Fruit fly (Drosophila melanogaster) whole organism, embryonic: ENCODE measurements around the gene CG9338.

ENCODE experiments used
- Awh ChIP-seq: fragments of 200-800 bp; sonication (Bioruptor generic); IDR thresholded peaks from 2 replicates; pipeline ENCODE4, ENCODE4 v1.3.6; 2022; ENCODE audit warnings: missing biosample characterization, missing genetic modification characterization
- Bdp1 ChIP-seq: fragments of 200-800 bp; sonication (Bioruptor generic); optimal IDR thresholded peaks from 3 replicates; lab custom pipeline; 2016; ENCODE audit warnings: missing biosample characterization, missing genetic modification characterization
- CG10979 ChIP-seq: fragments of 200-800 bp; sonication (Bioruptor generic); optimal IDR thresholded peaks from 2 replicates; lab custom pipeline; 2018; ENCODE audit warnings: missing biosample characterization, mild to moderate bottlenecking, missing genetic modification characterization, moderate library complexity
- CG11093 ChIP-seq: fragments of 200-800 bp; sonication (Bioruptor generic); IDR thresholded peaks from 3 replicates; pipeline ENCODE4 v1.3.6; 2022; ENCODE audit warnings: missing biosample characterization, missing genetic modification characterization
- CG11398 ChIP-seq: fragments of 200-800 bp; sonication (Bioruptor generic); optimal IDR thresholded peaks from 2 replicates; lab custom pipeline; 2016; ENCODE audit warnings: missing biosample characterization, missing genetic modification characterization
- CG11456 ChIP-seq: fragments of 200-800 bp; sonication (Bioruptor generic); IDR thresholded peaks from 3 replicates; pipeline ENCODE4 v1.3.6; 2022; ENCODE audit warnings: missing biosample characterization, missing genetic modification characterization
- CG11695 ChIP-seq: fragments of 200-800 bp; sonication (Bioruptor generic); IDR thresholded peaks from 3 replicates; pipeline ENCODE4 v1.3.6; 2022; ENCODE audit warnings: missing biosample characterization, missing genetic modification characterization
- CG13775 ChIP-seq: fragments of 200-800 bp; sonication (Bioruptor generic); optimal IDR thresholded peaks from 3 replicates; lab custom pipeline; 2017; ENCODE audit warnings: missing biosample characterization, mild to moderate bottlenecking, missing genetic modification characterization
- CG17328 ChIP-seq: fragments of 200-800 bp; sonication (Bioruptor generic); IDR thresholded peaks from 2 replicates; pipeline ENCODE4 v1.3.6; 2022; ENCODE audit warnings: missing biosample characterization, missing genetic modification characterization
- CG17385 ChIP-seq: fragments of 200-800 bp; sonication (Bioruptor generic); optimal IDR thresholded peaks from 3 replicates; lab custom pipeline; 2018; ENCODE audit warnings: missing biosample characterization, mild to moderate bottlenecking, missing genetic modification characterization
- CG18599 ChIP-seq: fragments of 200-800 bp; sonication (Bioruptor generic); optimal IDR thresholded peaks from 3 replicates; lab custom pipeline; 2017; ENCODE audit warnings: missing biosample characterization, missing genetic modification characterization, mild to moderate bottlenecking, moderate library complexity, missing genetic modification reagents
- CG31441 ChIP-seq: fragments of 200-800 bp; sonication (Bioruptor generic); IDR thresholded peaks from 2 replicates; pipeline ENCODE4 v1.3.6; 2022; ENCODE audit warnings: missing biosample characterization, missing genetic modification characterization
- CG7357 ChIP-seq: fragments of 200-800 bp; sonication (Bioruptor generic); IDR thresholded peaks from 3 replicates; pipeline ENCODE4 v1.3.6; 2022; ENCODE audit warnings: missing biosample characterization, missing genetic modification characterization
- CG7556 ChIP-seq: fragments of 200-800 bp; sonication (Bioruptor generic); optimal IDR thresholded peaks from 2 replicates; lab custom pipeline; 2017; ENCODE audit warnings: missing biosample characterization, mild to moderate bottlenecking, missing genetic modification characterization
- CG8388 ChIP-seq: fragments of 200-800 bp; sonication (Bioruptor generic); optimal IDR thresholded peaks from 2 replicates; lab custom pipeline; 2019; ENCODE audit warnings: missing biosample characterization, mild to moderate bottlenecking, missing genetic modification characterization, moderate library complexity
- Dad ChIP-seq: fragments of 200-800 bp; sonication (Bioruptor generic); optimal IDR thresholded peaks from 3 replicates; lab custom pipeline; 2016; ENCODE audit warnings: missing biosample characterization, missing genetic modification characterization
- Deaf1 ChIP-seq: fragments of 200-800 bp; optimal IDR thresholded peaks from 3 replicates; lab custom pipeline; 2019; ENCODE audit warnings: missing biosample characterization, mild to moderate bottlenecking, missing genetic modification characterization, moderate library complexity
- E2f2 ChIP-seq: fragments of 200-800 bp; sonication (Bioruptor generic); IDR thresholded peaks from 2 replicates; pipeline ENCODE4 v1.3.6; 2022; ENCODE audit warnings: missing biosample characterization, missing genetic modification characterization
- Elba2 ChIP-seq: fragments of 200-800 bp; sonication (Bioruptor generic); optimal IDR thresholded peaks from 3 replicates; lab custom pipeline; 2016; ENCODE audit warnings: missing biosample characterization, missing genetic modification characterization
- Fer3 ChIP-seq: fragments of 200-800 bp; sonication (Bioruptor generic); optimal IDR thresholded peaks from 2 replicates; lab custom pipeline; 2018; ENCODE audit warnings: missing biosample characterization, mild to moderate bottlenecking, missing genetic modification characterization, moderate library complexity
- Kr ChIP-seq: fragments of 200-800 bp; sonication (Bioruptor generic); optimal IDR thresholded peaks from 2 replicates; lab custom pipeline; 2017; ENCODE audit warnings: missing biosample characterization, mild to moderate bottlenecking, missing genetic modification characterization
- Med ChIP-seq: fragments of 200-800 bp; sonication (Bioruptor generic); peaks from one replicate; lab custom pipeline; 2016; ENCODE audit warnings: missing biosample characterization, missing genetic modification characterization, mild to moderate bottlenecking, inconsistent platforms, moderate library complexity
- Myb ChIP-seq: fragments of 200-800 bp; sonication (Bioruptor generic); optimal IDR thresholded peaks from 2 replicates; lab custom pipeline; 2016; ENCODE audit warnings: missing biosample characterization, missing genetic modification characterization
- Ravus ChIP-seq: fragments of 200-800 bp; sonication (Bioruptor generic); IDR thresholded peaks from 2 replicates; pipeline ENCODE4 v1.3.6; 2022; ENCODE audit warnings: missing biosample characterization, missing genetic modification characterization
- Sox100B ChIP-seq: fragments of 200-800 bp; sonication (Bioruptor generic); optimal IDR thresholded peaks from 3 replicates; lab custom pipeline; 2018; ENCODE audit warnings: missing biosample characterization, mild to moderate bottlenecking, missing genetic modification characterization
- ash1 ChIP-seq: fragments of 200-800 bp; sonication (Bioruptor generic); optimal IDR thresholded peaks from 2 replicates; lab custom pipeline; 2018; ENCODE audit warnings: missing biosample characterization, mild to moderate bottlenecking, missing genetic modification characterization
- bbx ChIP-seq: fragments of 200-800 bp; sonication (Bioruptor generic); IDR thresholded peaks from 2 replicates; pipeline ENCODE4 v1.3.6; 2022; ENCODE audit warnings: missing biosample characterization, missing genetic modification characterization; ENCODE audit not compliant: partially characterized antibody
- dm ChIP-seq: fragments of 200-800 bp; sonication (Bioruptor generic); optimal IDR thresholded peaks from 3 replicates; lab custom pipeline; 2016; ENCODE audit warnings: missing biosample characterization, missing genetic modification characterization
- dmrt99B ChIP-seq: fragments of 200-800 bp; sonication (Bioruptor generic); optimal IDR thresholded peaks from 2 replicates; lab custom pipeline; 2018; ENCODE audit warnings: missing biosample characterization, mild to moderate bottlenecking, missing genetic modification characterization, moderate library complexity
- dpn ChIP-seq, 2 experiments: fragments of 200-800 bp; sonication (Bioruptor generic); optimal IDR thresholded peaks; 3 replicates each; lab custom pipeline; 2016; ENCODE audit warnings: missing biosample characterization in 2 of 2, missing genetic modification characterization in 2 of 2
- ewg ChIP-seq: fragments of 200-800 bp; sonication (Bioruptor generic); optimal IDR thresholded peaks from 3 replicates; lab custom pipeline; 2017; ENCODE audit warnings: mild to moderate bottlenecking, missing biosample characterization, missing genetic modification reagents, missing genetic modification characterization
- exex ChIP-seq: fragments of 200-800 bp; sonication (Bioruptor generic); optimal IDR thresholded peaks from 4 replicates; lab custom pipeline; 2018; ENCODE audit warnings: missing biosample characterization, mild to moderate bottlenecking, missing genetic modification characterization, moderate library complexity
- eyg ChIP-seq: fragments of 200-800 bp; sonication (Bioruptor generic); optimal IDR thresholded peaks from 3 replicates; lab custom pipeline; 2016; ENCODE audit warnings: missing biosample characterization, missing genetic modification characterization
- jumu ChIP-seq: fragments of 200-800 bp; sonication (Bioruptor generic); optimal IDR thresholded peaks from 3 replicates; lab custom pipeline; 2016; ENCODE audit warnings: missing biosample characterization, missing genetic modification characterization
- ken ChIP-seq: fragments of 200-800 bp; sonication (Bioruptor generic); IDR thresholded peaks from 3 replicates; pipeline ENCODE4 v1.3.6; 2022; ENCODE audit warnings: missing biosample characterization, missing genetic modification characterization
- lab ChIP-seq: fragments of 200-800 bp; sonication (Bioruptor generic); optimal IDR thresholded peaks from 3 replicates; lab custom pipeline; 2017; ENCODE audit warnings: missing biosample characterization, missing genetic modification characterization, mild to moderate bottlenecking, moderate library complexity, missing genetic modification reagents
- lilli ChIP-seq: fragments of 200-800 bp; sonication (Bioruptor generic); optimal IDR thresholded peaks from 3 replicates; lab custom pipeline; 2016; ENCODE audit warnings: missing biosample characterization, missing genetic modification characterization
- lov ChIP-seq, 2 experiments: fragments of 200-800 bp in 1 of 2; fragments of >200 bp in 1 of 2; sonication (Bioruptor generic) in 1 of 2; IDR thresholded peaks in 1 of 2; optimal IDR thresholded peaks in 1 of 2; 2 replicates in 1 of 2; 3 replicates in 1 of 2; pipeline versions ENCODE4 v1.3.6 to Lab custom; 2017 to 2022; ENCODE audit warnings: missing biosample characterization in 1 of 2, missing genetic modification characterization in 1 of 2
- odd ChIP-seq: fragments of 200-800 bp; sonication (Bioruptor generic); optimal IDR thresholded peaks from 2 replicates; lab custom pipeline; 2017; ENCODE audit warnings: missing biosample characterization, mild to moderate bottlenecking, missing genetic modification characterization
- otp ChIP-seq: fragments of 200-800 bp; sonication (Bioruptor generic); IDR thresholded peaks from 3 replicates; pipeline ENCODE4, ENCODE4 v1.3.6; 2022; ENCODE audit warnings: missing biosample characterization, missing genetic modification characterization
- phol ChIP-seq: fragments of 200-800 bp; sonication (Bioruptor generic); optimal IDR thresholded peaks from 3 replicates; lab custom pipeline; 2018; ENCODE audit warnings: missing biosample characterization, mild to moderate bottlenecking, missing genetic modification characterization, moderate library complexity
- prd ChIP-seq, 3 experiments: fragments of >200 bp in 2 of 3; fragments of 200-800 bp in 1 of 3; sonication (Bioruptor generic) in 1 of 3; optimal IDR thresholded peaks in 2 of 3; IDR thresholded peaks in 1 of 3; 2 replicates in 2 of 3; 3 replicates in 1 of 3; pipeline versions ENCODE4 v1.3.6 to Lab custom; 2017 to 2022; ENCODE audit warnings: missing biosample characterization in 1 of 3, missing genetic modification characterization in 1 of 3
- pum ChIP-seq: fragments of 200-800 bp; sonication (Bioruptor generic); optimal IDR thresholded peaks from 2 replicates; lab custom pipeline; 2016; ENCODE audit warnings: missing biosample characterization, missing genetic modification characterization
- repo ChIP-seq: fragments of 200-800 bp; sonication (Bioruptor generic); optimal IDR thresholded peaks from 2 replicates; lab custom pipeline; 2016; ENCODE audit warnings: missing biosample characterization, missing genetic modification characterization
- ro ChIP-seq: fragments of 200-800 bp; sonication (Bioruptor generic); IDR thresholded peaks from 2 replicates; pipeline ENCODE4 v1.3.6; 2022; ENCODE audit warnings: missing biosample characterization, missing genetic modification characterization
- schlank ChIP-seq: fragments of 200-800 bp; sonication (Bioruptor generic); optimal IDR thresholded peaks from 2 replicates; lab custom pipeline; 2018; ENCODE audit warnings: missing biosample characterization, mild to moderate bottlenecking, missing genetic modification characterization
- scrt ChIP-seq: fragments of 200-800 bp; sonication (Bioruptor generic); optimal IDR thresholded peaks from 2 replicates; lab custom pipeline; 2018; ENCODE audit warnings: missing biosample characterization, mild to moderate bottlenecking, missing genetic modification characterization, moderate library complexity
- sob ChIP-seq: fragments of 200-800 bp; sonication (Bioruptor generic); IDR thresholded peaks from 2 replicates; pipeline ENCODE4 v1.3.6; 2022; ENCODE audit warnings: missing biosample characterization, missing genetic modification characterization

CG9338 gene

dm6 chr2L:20881353-20882079 lies 16.5 kb downstream of the CG9338 start (continued):
- peak; percentile 83 for TF ChIP-seq lilli (GFP tag; lab: Kevin White, UChicago)
- peak; percentile 60 for TF ChIP-seq schlank (tag; lab: Kevin White, UChicago)
- peak; percentile 6 for TF ChIP-seq CG10979 (tag; lab: Kevin White, UChicago)
- no peak for TF ChIP-seq sob
- TF ChIP-seq CG7357 (GFP tag; lab: Robert Waterston, UW): peak; percentile 60; the same call in 2 of the 3 replicates
- no peak for TF ChIP-seq CG17385 (GFP tag; lab: Kevin White, UChicago)
- TF ChIP-seq ewg (GFP tag; lab: Kevin White, UChicago): no peak
- TF ChIP-seq jumu (GFP tag; lab: Kevin White, UChicago): peak; percentile 55
- TF ChIP-seq ash1 (GFP tag; lab: Kevin White, UChicago): no peak
- peak; percentile 23 for TF ChIP-seq pum (GFP tag; lab: Kevin White, UChicago)
- TF ChIP-seq CG8388: peak; percentile 18
- TF ChIP-seq Sox100B (GFP tag; lab: Kevin White, UChicago): peak; percentile 45
- no peak; the same call in 2 of the 3 replicates for TF ChIP-seq CG11456
- peak; percentile 5 for TF ChIP-seq eyg (GFP tag; lab: Kevin White, UChicago)
- TF ChIP-seq E2f2: 0 out of 2 replicates have a peak, but pooled peaks have one; percentile 29
- peak; percentile 29 for TF ChIP-seq dmrt99B (tag; lab: Kevin White, UChicago)
- TF ChIP-seq CG11695 (GFP tag; lab: Robert Waterston, UW): peak; percentile 44; the same call in 1 of the 3 replicates
- TF ChIP-seq Dad (GFP tag; lab: Kevin White, UChicago): peak; percentile 17
- TF ChIP-seq Deaf1 (tag; lab: Kevin White, UChicago): no peak
- TF ChIP-seq CG31441 (GFP tag; lab: Robert Waterston, UW): peak; percentile 40; the same call in 1 of the 2 replicates
- TF ChIP-seq Kr (GFP tag; lab: Kevin White, UChicago): no peak
- TF ChIP-seq Bdp1: no peak
- TF ChIP-seq otp (GFP tag; lab: Robert Waterston, UW): peak; percentile 48; the same call in 1 of the 3 replicates
- TF ChIP-seq ken (GFP tag; lab: Robert Waterston, UW): 0 out of 3 replicates have a peak, but pooled peaks have one; percentile 33
- TF ChIP-seq dm (GFP tag; lab: Kevin White, UChicago): no peak
- no peak for TF ChIP-seq CG11398 (GFP tag; lab: Kevin White, UChicago)
- TF ChIP-seq Awh (GFP tag; lab: Robert Waterston, UW): peak; percentile 32; the same call in 1 of the 2 replicates
- TF ChIP-seq phol (tag; lab: Kevin White, UChicago): peak; percentile 27
- no peak for TF ChIP-seq Elba2
- peak; percentile 84 for TF ChIP-seq CG18599 (GFP tag; lab: Kevin White, UChicago)
- peak; percentile 35 for TF ChIP-seq Ravus (GFP tag; lab: Robert Waterston, UW)
- TF ChIP-seq CG17328 (GFP tag; lab: Robert Waterston, UW): peak; percentile 48
- TF ChIP-seq Med (GFP tag; lab: Kevin White, UChicago): peak; percentile 94
- TF ChIP-seq odd (GFP tag; lab: Kevin White, UChicago): peak; percentile 12
- peak; percentile 45; the same call in 1 of the 3 replicates for TF ChIP-seq CG11093 (GFP tag; lab: Robert Waterston, UW)
- peak; percentile 60 for TF ChIP-seq CG7556 (GFP tag; lab: Kevin White, UChicago)
- peak; percentile 70 for TF ChIP-seq Fer3 (tag; lab: Kevin White, UChicago)
- TF ChIP-seq lov (optimal IDR thresholded peaks at IDR 0.05; lab: Kevin White, UChicago): no peak
- TF ChIP-seq lov (GFP tag; IDR thresholded peaks at IDR 0.05; lab: Robert Waterston, UW): no peak
- TF ChIP-seq prd (optimal IDR thresholded peaks at IDR 0.05; lab: Kevin White, UChicago): no peak
- TF ChIP-seq prd (GFP tag; IDR thresholded peaks at IDR 0.05; lab: Robert Waterston, UW): peak; percentile 74
- peak; percentile 86 for TF ChIP-seq lab (GFP tag; lab: Kevin White, UChicago)
- TF ChIP-seq repo: peak; percentile 27
- TF ChIP-seq exex (tag; lab: Kevin White, UChicago): peak; percentile 26
- peak; percentile 44 for TF ChIP-seq Myb (GFP tag; lab: Kevin White, UChicago)
- TF ChIP-seq bbx: no peak
- peak; percentile 0 for TF ChIP-seq CG13775
- TF ChIP-seq ro (GFP tag; lab: Robert Waterston, UW): 0 out of 2 replicates have a peak, but pooled peaks have one; percentile 12
- TF ChIP-seq dpn (GFP tag; optimal IDR thresholded peaks at IDR 0.05; lab: Kevin White, UChicago): peak; percentile 50 to 59
- peak; percentile 21 for TF ChIP-seq scrt (GFP tag; lab: Kevin White, UChicago)
